Worm (Caenorhabditis elegans): Measurements from ENCODE around the gene C40H1.8.
A peak's percentile ranks its signal among the peaks of the same experiment; 100 is the strongest.

The C40H1.8 gene

DNA sequence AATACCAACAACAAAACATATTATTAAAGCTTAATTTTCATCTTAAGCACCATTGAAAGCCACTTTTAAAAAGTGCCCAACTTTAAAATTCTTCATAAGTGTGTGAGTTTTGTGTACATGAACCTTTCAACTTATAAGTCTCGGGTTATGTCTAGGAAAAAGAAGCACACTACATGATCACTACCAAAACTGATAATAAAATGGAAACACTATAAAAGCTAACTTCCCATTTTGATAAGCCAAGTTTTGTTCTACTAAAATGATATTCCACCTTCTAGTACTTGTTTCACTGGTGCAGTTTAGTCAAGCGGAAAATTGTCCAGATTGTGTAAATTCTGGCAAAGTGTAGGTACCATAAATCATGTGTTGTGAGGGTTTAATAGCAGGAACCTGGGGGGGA lies at the start of gene C40H1.8:
TSS of gene C40H1.8 (plus strand) at position 242 of the 400 bp plus-strand sequence.
- TF ChIP-seq eyg-1 (tag; optimal IDR thresholded peaks at IDR 0.05) (no peak), hlh-6 (tag; optimal IDR thresholded peaks at IDR 0.05) (no peak), fax-1 (tag; optimal IDR thresholded peaks at IDR 0.05) (no peak)

DNA sequence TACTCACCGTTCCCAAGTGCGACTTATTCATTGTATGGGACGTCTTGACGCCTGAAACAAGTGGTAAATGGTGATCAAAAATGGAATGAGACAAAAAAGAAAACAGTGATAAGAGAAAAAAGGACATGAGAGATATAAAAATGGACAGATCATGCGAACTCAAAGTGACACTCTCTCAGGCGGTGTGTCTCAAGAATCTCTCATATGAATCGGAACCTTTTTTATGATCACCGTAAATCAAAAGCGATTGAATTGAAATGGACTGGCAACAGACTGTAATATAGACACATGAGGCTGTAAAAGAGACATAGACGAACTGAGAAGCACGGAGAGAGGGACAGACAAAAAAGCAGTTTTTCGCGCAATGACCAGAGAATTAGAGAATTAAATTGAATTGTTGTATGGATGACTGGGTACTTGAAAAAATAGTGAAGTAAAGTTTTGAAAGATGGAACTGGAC lies 45.5 kb upstream of the C40H1.8 start, which contains the start of gene clip-1:
TSS of gene clip-1 (minus strand) at position 51 of the 460 bp plus-strand sequence.
- TF ChIP-seq ref-2 (tag; optimal IDR thresholded peaks at IDR 0.05) = no peak
- TF ChIP-seq elt-4 (tag; optimal IDR thresholded peaks at IDR 0.05) = no peak
- TF ChIP-seq K09A11.1 (tag; optimal IDR thresholded peaks at IDR 0.05; ENCODE audit: insufficient read depth) = no peak
- TF ChIP-seq nhr-232 (tag; optimal IDR thresholded peaks at IDR 0.05) = no peak
- no peak for TF ChIP-seq pqm-1 (tag; optimal IDR thresholded peaks at IDR 0.05)
- TF ChIP-seq fkh-6 (tag; optimal IDR thresholded peaks at IDR 0.05) = no peak
- no peak for TF ChIP-seq hlh-8 (tag; optimal IDR thresholded peaks at IDR 0.05)

DNA sequence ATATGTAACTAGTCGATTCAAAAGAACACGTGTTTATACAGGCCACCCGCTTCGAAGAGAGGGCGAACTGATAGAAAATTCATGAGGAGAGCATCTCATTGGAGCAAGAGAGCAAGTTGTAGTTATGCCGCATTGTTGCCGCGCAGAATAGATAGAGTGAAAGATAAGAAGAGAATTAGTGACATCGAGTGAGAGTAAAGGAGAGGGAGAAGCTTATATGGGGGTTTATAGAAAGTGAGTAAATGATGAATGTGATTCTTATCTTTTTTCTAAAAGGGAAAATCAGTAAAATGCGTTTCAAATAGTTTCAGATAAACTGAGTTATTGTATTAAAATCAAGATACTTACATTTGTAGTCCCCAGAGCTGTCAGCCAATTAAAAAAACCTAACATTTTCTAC lies 44.3 kb upstream of the C40H1.8 start:
- TF ChIP-seq ceh-34 (tag; optimal IDR thresholded peaks at IDR 0.05) (no peak), ceh-45 (GFP tag; IDR thresholded peaks at IDR 0.05) (no peak), Y22D7AL.16 (tag; optimal IDR thresholded peaks at IDR 0.05) (no peak), ceh-6 (GFP tag; optimal IDR thresholded peaks at IDR 0.05) (no peak)

DNA sequence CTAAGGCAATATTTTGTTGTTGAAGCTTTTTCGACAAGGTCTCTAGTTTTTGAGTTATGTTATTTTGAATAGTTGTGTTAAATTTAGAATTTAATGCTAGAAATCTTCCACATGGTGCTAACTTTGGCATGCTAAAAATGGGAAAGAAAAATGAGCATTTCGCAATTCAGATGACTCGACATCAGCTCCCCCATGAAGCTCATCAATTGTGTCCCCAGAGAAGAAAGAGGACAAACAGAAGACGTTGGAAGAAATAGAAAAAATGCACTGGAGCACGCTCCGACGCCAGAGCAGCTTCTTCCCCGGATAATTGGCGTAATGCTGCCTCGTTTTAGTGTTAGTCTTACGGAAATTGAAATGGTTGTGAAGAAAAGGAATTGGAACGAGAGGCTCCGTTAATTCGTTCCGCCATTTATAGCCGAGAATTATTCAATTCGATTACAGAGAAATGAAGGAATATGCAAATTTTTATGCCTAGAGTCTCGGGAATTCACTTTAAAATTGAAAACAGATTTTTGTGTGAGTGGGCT lies 43.1 kb upstream of the C40H1.8 start:
- TF ChIP-seq ceh-14 (tag; optimal IDR thresholded peaks at IDR 0.05) (no peak), unc-86 (tag; optimal IDR thresholded peaks at IDR 0.05) (no peak), ceh-24 (tag; optimal IDR thresholded peaks at IDR 0.05) (no peak), unc-42 (tag; optimal IDR thresholded peaks at IDR 0.05) (peak; percentile 66)

DNA sequence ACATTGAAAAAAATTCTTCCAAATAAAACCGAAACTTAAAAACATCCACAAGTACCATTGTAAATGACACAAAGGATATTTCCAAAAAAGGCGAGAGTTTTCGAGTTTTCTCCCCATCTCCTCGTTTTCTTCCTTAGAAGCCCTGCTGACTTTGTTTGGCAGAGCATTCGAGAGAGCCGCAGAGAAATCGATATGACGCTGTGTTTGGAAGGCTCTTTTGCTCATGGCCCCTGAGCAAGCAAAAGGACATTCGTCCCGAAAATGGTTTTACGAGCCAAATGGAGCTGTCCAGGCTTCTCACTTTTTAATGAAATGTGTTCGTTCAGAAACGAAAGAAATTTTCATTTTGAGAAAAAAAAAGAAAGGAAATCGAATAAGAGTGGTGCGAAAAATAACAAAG lies 42.4 kb upstream of the C40H1.8 start:
- TF ChIP-seq ztf-16 (tag; optimal IDR thresholded peaks at IDR 0.05) = no peak
- TF ChIP-seq ceh-48 (tag; optimal IDR thresholded peaks at IDR 0.05) = peak; percentile 87

DNA sequence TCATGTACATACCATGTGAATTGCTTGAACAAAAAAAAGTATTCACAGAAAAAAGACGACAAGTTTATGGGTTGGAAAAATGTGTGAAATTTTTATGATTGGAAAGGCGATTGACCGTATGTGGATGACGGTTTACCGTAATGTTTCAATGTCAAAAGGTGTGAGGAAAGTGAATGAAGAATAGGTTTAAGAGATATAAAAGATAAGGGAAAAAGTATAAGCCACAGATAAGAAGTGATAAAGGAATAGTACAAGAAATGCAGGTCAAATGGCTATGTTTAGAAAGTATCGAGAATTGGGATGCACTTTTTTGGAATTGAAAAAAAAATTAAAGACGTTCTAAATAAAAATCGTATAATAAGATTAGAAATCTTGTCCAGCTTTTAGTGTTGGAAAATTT lies 36.7 kb upstream of the C40H1.8 start:
- no peak for TF ChIP-seq gmeb-2 (tag; optimal IDR thresholded peaks at IDR 0.05)
- no peak for TF ChIP-seq npax-4 (tag; optimal IDR thresholded peaks at IDR 0.05)
- no peak for TF ChIP-seq dmd-4 (tag; optimal IDR thresholded peaks at IDR 0.05; ENCODE audit: borderline replicate concordance)
- no peak for TF ChIP-seq syd-9 (tag; optimal IDR thresholded peaks at IDR 0.05)
- TF ChIP-seq pat-9 (tag; optimal IDR thresholded peaks at IDR 0.05) = no peak
- TF ChIP-seq fkh-6 (tag; optimal IDR thresholded peaks at IDR 0.05) = no peak
- no peak for TF ChIP-seq pqm-1 (tag; optimal IDR thresholded peaks at IDR 0.05)
- no peak for TF ChIP-seq eyg-1 (tag; optimal IDR thresholded peaks at IDR 0.05)
- no peak for TF ChIP-seq pha-2 (tag; optimal IDR thresholded peaks at IDR 0.05)
- TF ChIP-seq fax-1 (tag; optimal IDR thresholded peaks at IDR 0.05) = no peak
- no peak for TF ChIP-seq sox-2 (GFP tag; IDR thresholded peaks at IDR 0.05)
- no peak for TF ChIP-seq C38D4.7 (GFP tag; optimal IDR thresholded peaks at IDR 0.05)
- TF ChIP-seq mec-3 (tag; optimal IDR thresholded peaks at IDR 0.05; ENCODE audit: borderline replicate concordance) = no peak
- no peak for TF ChIP-seq dve-1 (tag; optimal IDR thresholded peaks at IDR 0.05)
- TF ChIP-seq odd-2 (tag; optimal IDR thresholded peaks at IDR 0.05) = no peak

DNA sequence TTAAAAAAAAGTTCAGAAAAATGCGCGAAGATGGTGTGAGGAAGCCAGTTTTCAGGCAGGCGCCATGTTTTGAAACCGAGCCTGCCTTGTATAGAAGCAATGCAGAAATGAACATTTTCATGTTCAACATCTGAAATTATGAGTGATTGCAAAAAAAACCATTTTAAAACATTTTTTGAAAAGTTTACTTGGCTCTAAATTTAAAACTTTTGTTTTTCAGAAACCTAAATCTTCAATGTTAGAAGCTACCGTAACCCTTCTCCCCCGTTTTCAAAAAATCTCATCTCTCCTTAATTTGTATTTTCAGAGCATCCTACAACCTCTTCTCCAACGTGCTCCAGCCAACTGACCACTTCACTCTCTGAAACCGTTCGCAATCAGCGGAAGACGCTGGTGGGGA lies 33.0 kb upstream of the C40H1.8 start, which contains the start of gene fozi-1:
TSS of gene fozi-1 (plus strand) at position 301 of the 400 bp plus-strand sequence.
- TF ChIP-seq mec-3 (tag; optimal IDR thresholded peaks at IDR 0.05; ENCODE audit: borderline replicate concordance) = no peak
- TF ChIP-seq gmeb-2 (tag; optimal IDR thresholded peaks at IDR 0.05) = no peak
- TF ChIP-seq nfya-1 (tag; optimal IDR thresholded peaks at IDR 0.05) = no peak
- no peak for TF ChIP-seq unc-86 (tag; optimal IDR thresholded peaks at IDR 0.05)
- no peak for TF ChIP-seq dmd-4 (tag; optimal IDR thresholded peaks at IDR 0.05; ENCODE audit: borderline replicate concordance)

Measured in whole organism, late embryonic.